Fruit fly (Drosophila melanogaster): Measurements from ENCODE around the gene CG4982.

DNA sequence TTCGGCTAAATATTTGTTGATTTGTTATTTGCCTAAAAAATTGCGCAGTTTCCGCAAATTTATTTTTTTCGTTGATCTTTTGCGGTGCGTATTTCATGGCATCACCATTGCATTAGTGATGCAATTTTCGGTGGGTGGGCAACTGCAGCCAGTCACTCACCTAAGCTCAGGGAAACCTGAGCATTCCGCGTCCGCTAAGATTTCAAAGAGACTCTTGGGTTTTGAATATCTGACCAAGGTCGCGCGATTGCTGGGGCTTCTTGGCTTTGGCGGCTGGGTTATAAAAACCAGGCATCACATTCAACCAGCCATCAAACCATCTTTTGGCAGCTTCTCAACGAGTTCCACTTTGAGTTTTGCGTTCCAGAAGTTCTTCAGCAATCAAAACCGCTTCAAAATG lies 38.8 kb upstream of the CG4982 start, which contains the start of gene CG13071:
- TF ChIP-seq CTCF (optimal IDR thresholded peaks at IDR 0.05) (no peak), CG8478 (optimal IDR thresholded peaks at IDR 0.05) (no peak)
